Worm (Caenorhabditis elegans) whole organism, L2 larva: Measurements from ENCODE around the gene M70.3.

Source experiments
- nhr-10 ChIP-seq: sonication (generic microtip); optimal IDR thresholded peaks from 2 replicates; lab custom pipeline; 2017; ENCODE audit warnings: missing biosample characterization, missing genetic modification characterization
- nhr-237 ChIP-seq: fragments of 150-350 bp; optimal IDR thresholded peaks from 2 replicates; lab custom pipeline; 2014; ENCODE audit warnings: missing biosample characterization, missing genetic modification characterization

- TF ChIP-seq nhr-10: no peak
- TF ChIP-seq nhr-237 (tag; lab: Kevin White, UChicago): no peak
These were observed 19.1 kb downstream of the M70.3 start for ce11 chrIV:2223144-2223543.
